Fruit fly (Drosophila melanogaster) whole organism, wandering third instar larva: Measurements from ENCODE around the gene CG3618.
A peak's percentile ranks its signal among the peaks of the same experiment; 100 is the strongest.

Experiments used
- Hr83 ChIP-seq: fragments of 200-300 bp; sonication (Bioruptor generic); optimal IDR thresholded peaks from 2 replicates; lab custom pipeline; 2016; ENCODE audit warnings: missing biosample characterization, mild to moderate bottlenecking, missing genetic modification characterization, moderate library complexity; ENCODE audit not compliant: poor library complexity, severe bottlenecking
- h ChIP-seq: fragments of 200-800 bp; sonication (Bioruptor generic); optimal IDR thresholded peaks from 3 replicates; lab custom pipeline; 2016; ENCODE audit warnings: missing biosample characterization, mild to moderate bottlenecking, missing genetic modification characterization
- usp ChIP-seq: fragments of >200 bp; optimal IDR thresholded peaks from 2 replicates; lab custom pipeline; 2017; ENCODE audit warnings: missing biosample characterization, missing genetic modification characterization

DNA sequence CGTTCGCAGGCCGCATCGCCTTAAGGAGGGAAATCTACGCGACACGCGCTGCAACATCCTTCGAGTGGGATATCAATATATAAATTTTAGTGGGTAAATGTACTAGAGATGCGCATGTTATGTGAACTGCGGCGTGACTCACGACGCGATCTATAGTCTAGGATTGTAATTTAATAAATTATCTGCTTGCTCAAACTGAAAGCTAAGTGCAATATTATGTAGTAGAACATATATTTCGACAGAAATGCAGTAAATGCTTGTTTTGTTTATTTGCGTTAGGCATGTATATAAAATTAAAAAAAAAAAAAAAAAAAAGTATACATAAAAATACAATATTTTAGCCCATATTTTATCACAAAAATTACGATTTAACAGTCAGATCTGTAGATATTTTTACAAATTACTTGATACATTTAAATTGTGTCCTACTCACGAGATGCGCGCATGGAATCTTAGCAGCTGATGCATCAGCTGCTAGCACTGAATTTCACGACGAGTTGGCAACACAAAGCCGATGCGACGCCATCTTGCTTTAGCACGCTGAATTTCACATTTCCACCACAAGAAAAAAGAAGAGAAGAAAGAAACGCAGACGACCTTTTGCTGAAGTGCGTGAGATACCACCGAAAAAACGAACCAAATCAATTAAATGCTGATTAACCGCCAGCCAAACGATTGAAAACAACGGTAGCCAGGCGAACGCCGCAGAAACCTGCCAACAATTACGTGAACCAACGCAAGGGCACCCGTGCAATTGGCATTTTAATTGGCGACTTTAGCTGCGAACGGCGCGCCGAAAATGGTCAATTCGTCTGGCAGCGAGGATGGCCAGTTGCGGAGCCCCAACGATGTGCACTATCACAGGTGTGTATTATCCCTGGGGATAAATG, 44.6 kb downstream of the CG3618 start, which contains the start of the genes CG4042 and Pitslre:
- peak; percentile 52 for TF ChIP-seq h (GFP tag; lab: Kevin White, UChicago)
- TF ChIP-seq Hr83 (GFP tag; lab: Kevin White, UChicago), result peak; percentile 23
- no peak for TF ChIP-seq usp (GFP tag; lab: Kevin White, UChicago)
